Worm (Caenorhabditis elegans): Measurements from ENCODE around the gene F48G7.7.
"Not testable (repeated sequence)": the region's sequence is repeated elsewhere in the genome, so short reads cannot be mapped to it uniquely, and the experiment has no call there.

The F48G7.7 gene

DNA sequence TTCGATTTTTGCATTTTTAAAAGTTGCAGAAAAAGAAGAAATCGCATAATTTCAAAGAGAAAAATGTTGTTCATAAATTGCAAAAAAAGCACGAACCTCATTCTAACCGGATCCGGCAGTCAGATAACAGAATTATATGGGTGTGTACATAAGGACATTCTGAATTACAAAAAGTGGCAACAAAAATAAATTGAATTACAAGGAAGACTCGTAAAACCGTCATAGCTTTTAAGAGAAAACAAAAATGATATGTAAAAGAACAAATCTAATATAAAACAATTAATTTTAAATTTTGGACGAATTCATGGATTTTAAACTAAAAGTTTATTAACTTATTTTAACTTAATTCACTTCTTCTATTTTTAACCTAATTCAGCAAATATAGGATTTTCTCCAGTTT lies 34.0 kb upstream of the F48G7.7 start, which contains the start of gene F31F4.17:
Gene F31F4.17, minus strand, starts transcription at position 101 of the 400 bp plus-strand sequence.
- no peak for TF ChIP-seq ttx-3 (tag; optimal IDR thresholded peaks at IDR 0.05)
- TF ChIP-seq ets-4 (tag; optimal IDR thresholded peaks at IDR 0.05), result no peak
- TF ChIP-seq che-1 (tag; optimal IDR thresholded peaks at IDR 0.05), result no peak
- no peak for TF ChIP-seq fax-1 (tag; optimal IDR thresholded peaks at IDR 0.05)
- no peak for TF ChIP-seq elt-2 (tag; optimal IDR thresholded peaks at IDR 0.05)
- TF ChIP-seq dmd-4 (tag; optimal IDR thresholded peaks at IDR 0.05; ENCODE audit: borderline replicate concordance), result no peak
- no peak for TF ChIP-seq K09A11.1 (tag; optimal IDR thresholded peaks at IDR 0.05; ENCODE audit: insufficient read depth)

DNA sequence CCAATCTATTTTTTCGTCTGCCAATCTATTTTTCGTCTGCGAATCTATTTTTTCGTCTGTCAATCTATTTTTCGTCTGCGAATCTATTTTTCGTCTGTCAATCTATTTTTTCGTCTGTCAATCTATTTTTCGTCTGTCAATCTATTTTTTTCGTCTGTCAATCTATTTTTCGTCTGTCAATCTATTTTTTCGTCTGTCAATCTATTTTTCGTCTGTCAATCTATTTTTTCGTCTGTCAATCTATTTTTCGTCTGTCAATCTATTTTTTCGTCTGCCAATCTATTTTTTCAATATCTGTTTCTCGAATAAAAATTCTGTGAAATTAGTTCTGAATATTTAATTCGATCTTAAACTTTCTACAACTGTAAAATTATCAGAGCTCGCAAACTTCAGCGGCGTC lies 31.9 kb upstream of the F48G7.7 start:
- 0 out of 2 replicates have a peak, but pooled peaks have one; percentile 49 for TF ChIP-seq unc-3 (GFP tag; conservative IDR thresholded peaks at IDR 0.05)
- TF ChIP-seq unc-3 (tag; optimal IDR thresholded peaks at IDR 0.05), result not testable (repeated sequence)

DNA sequence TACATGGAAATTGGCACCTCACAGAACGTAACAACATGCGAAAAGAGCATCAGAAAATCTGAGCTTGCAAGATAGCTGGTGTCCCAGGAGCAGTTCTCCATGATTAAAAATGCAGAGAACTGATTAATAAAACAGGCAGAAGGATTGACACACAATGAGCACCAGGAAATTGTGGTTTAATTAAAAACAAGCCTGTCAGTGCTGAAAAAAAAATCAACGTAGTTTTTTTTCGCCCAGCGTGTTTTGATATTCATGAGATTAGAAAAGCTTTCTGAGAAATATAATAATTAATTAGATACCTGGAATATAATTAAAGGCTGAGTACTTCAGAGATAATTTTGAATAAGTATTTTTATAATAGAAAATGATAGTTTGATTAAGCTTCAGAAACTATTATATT lies 31.5 kb upstream of the F48G7.7 start, which contains the start of gene srh-246:
Gene srh-246, minus strand, starts transcription at position 101 of the 400 bp plus-strand sequence.
- no peak for TF ChIP-seq syd-9 (tag; optimal IDR thresholded peaks at IDR 0.05)

DNA sequence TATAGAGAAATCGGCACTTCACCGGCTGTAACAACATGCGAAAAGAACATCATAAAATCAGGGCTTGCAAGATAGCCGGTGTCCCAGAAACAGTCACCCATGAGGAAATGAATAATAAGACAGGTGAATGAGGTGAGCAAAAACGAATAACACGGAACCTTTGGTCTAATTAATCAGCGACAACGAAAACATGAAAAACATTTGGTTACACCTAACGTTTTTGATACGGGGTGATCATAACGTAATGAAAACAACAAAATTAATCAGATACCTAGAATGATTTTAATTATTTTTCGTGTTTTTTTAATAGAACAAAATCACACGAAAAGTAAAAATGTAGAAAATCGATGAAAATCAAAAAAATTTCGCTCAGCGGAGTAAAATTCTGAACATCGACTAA lies 29.6 kb upstream of the F48G7.7 start, which contains the start of gene srh-245:
Gene srh-245, minus strand, starts transcription at position 101 of the 400 bp plus-strand sequence.
- no peak for TF ChIP-seq lin-11 (tag; optimal IDR thresholded peaks at IDR 0.05)
- no peak for TF ChIP-seq C08G9.2 (tag; optimal IDR thresholded peaks at IDR 0.05)
- TF ChIP-seq ets-4 (tag; optimal IDR thresholded peaks at IDR 0.05), result no peak
- TF ChIP-seq K09A11.1 (tag; optimal IDR thresholded peaks at IDR 0.05; ENCODE audit: insufficient read depth), result no peak
- TF ChIP-seq pax-1 (tag; optimal IDR thresholded peaks at IDR 0.05), result no peak
- no peak for TF ChIP-seq elt-2 (tag; optimal IDR thresholded peaks at IDR 0.05)
- TF ChIP-seq hlh-13 (GFP tag; optimal IDR thresholded peaks at IDR 0.05), result no peak
- TF ChIP-seq odd-2 (tag; optimal IDR thresholded peaks at IDR 0.05), result no peak
- TF ChIP-seq C38D4.7 (GFP tag; optimal IDR thresholded peaks at IDR 0.05), result no peak
- TF ChIP-seq fax-1 (tag; optimal IDR thresholded peaks at IDR 0.05), result no peak
- TF ChIP-seq hlh-15 (tag; optimal IDR thresholded peaks at IDR 0.05), result no peak
- no peak for TF ChIP-seq mec-3 (tag; optimal IDR thresholded peaks at IDR 0.05; ENCODE audit: borderline replicate concordance)
- TF ChIP-seq ceh-24 (tag; optimal IDR thresholded peaks at IDR 0.05), result no peak
- TF ChIP-seq pag-3 (tag; optimal IDR thresholded peaks at IDR 0.05; ENCODE audit: borderline replicate concordance), result no peak

DNA sequence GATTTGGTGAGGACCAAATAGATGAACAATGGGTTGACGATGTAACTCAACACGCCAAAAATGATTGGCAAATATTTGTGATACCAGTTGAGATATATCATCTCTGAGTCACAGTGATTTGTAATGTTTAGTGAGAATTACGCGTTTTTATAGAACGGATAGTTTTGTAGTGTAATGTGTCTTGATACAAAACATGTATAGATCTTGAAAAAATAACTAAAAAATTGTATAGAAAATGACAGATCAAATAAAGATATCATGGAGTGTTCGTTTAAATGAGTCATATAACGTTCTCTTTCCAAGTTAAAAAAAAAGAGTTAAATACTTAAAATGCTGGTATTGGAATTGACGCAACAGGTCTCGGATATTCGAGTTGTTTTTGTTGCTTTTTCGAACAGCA lies 28.2 kb upstream of the F48G7.7 start, which contains the start of gene srj-6:
Gene srj-6, minus strand, starts transcription at position 101 of the 400 bp plus-strand sequence.
- TF ChIP-seq hlh-8 (tag; optimal IDR thresholded peaks at IDR 0.05) (no peak), ceh-45 (GFP tag; IDR thresholded peaks at IDR 0.05) (no peak), hlh-6 (tag; optimal IDR thresholded peaks at IDR 0.05) (no peak), ztf-16 (tag; optimal IDR thresholded peaks at IDR 0.05) (no peak), ceh-19 (GFP tag; optimal IDR thresholded peaks at IDR 0.05) (no peak), pax-1 (tag; optimal IDR thresholded peaks at IDR 0.05) (no peak), lin-11 (tag; optimal IDR thresholded peaks at IDR 0.05) (no peak), unc-3 (GFP tag; conservative IDR thresholded peaks at IDR 0.05) (no peak), unc-3 (tag; optimal IDR thresholded peaks at IDR 0.05) (no peak), tbx-2 (tag; optimal IDR thresholded peaks at IDR 0.05) (no peak)

DNA sequence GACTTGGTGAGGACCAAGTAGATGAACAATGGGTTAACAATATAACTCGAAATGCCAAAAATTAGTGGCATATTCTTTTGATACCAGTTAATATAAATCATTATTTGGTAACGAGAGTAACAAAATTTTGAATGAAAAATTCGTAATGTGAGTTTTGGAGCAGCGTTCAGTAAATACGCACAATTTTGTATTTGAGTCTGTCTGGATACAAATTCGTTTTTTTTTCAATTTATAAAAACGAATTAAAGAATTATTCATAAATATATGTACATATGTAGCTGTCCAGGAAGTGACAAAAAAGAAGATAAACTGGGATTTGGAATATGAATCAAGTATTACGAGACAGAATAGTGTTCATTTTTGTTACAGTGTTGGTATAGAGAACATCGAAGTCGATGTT lies 26.7 kb upstream of the F48G7.7 start, which contains the start of gene srj-5:
Gene srj-5, minus strand, starts transcription at position 101 of the 400 bp plus-strand sequence.
- TF ChIP-seq dmd-4 (tag; optimal IDR thresholded peaks at IDR 0.05; ENCODE audit: borderline replicate concordance) (no peak), ceh-14 (tag; optimal IDR thresholded peaks at IDR 0.05) (no peak), tbx-7 (tag; optimal IDR thresholded peaks at IDR 0.05) (no peak), sox-4 (tag; optimal IDR thresholded peaks at IDR 0.05) (no peak), K09A11.1 (tag; optimal IDR thresholded peaks at IDR 0.05; ENCODE audit: insufficient read depth) (no peak), ceh-48 (tag; optimal IDR thresholded peaks at IDR 0.05) (no peak), ceh-45 (GFP tag; IDR thresholded peaks at IDR 0.05) (no peak), unc-3 (GFP tag; conservative IDR thresholded peaks at IDR 0.05) (no peak), unc-3 (tag; optimal IDR thresholded peaks at IDR 0.05) (no peak), ama-1 (optimal IDR thresholded peaks at IDR 0.05) (no peak), tbx-2 (tag; optimal IDR thresholded peaks at IDR 0.05) (no peak), ceh-31 (tag; optimal IDR thresholded peaks at IDR 0.05) (no peak), ets-4 (tag; optimal IDR thresholded peaks at IDR 0.05) (no peak), ceh-2 (tag; optimal IDR thresholded peaks at IDR 0.05) (no peak), nfya-1 (tag; optimal IDR thresholded peaks at IDR 0.05) (no peak), ceh-6 (GFP tag; optimal IDR thresholded peaks at IDR 0.05) (no peak), fkh-10 (GFP tag; optimal IDR thresholded peaks at IDR 0.05) (no peak), eyg-1 (tag; optimal IDR thresholded peaks at IDR 0.05) (no peak), F13H6.1 (tag; optimal IDR thresholded peaks at IDR 0.05) (no peak), lim-6 (tag; optimal IDR thresholded peaks at IDR 0.05) (no peak), T23F11.4 (GFP tag; optimal IDR thresholded peaks at IDR 0.05) (no peak)
